Fruit fly (Drosophila melanogaster): ENCODE measurements around the gene Taf10b.

Gene Taf10b

DNA sequence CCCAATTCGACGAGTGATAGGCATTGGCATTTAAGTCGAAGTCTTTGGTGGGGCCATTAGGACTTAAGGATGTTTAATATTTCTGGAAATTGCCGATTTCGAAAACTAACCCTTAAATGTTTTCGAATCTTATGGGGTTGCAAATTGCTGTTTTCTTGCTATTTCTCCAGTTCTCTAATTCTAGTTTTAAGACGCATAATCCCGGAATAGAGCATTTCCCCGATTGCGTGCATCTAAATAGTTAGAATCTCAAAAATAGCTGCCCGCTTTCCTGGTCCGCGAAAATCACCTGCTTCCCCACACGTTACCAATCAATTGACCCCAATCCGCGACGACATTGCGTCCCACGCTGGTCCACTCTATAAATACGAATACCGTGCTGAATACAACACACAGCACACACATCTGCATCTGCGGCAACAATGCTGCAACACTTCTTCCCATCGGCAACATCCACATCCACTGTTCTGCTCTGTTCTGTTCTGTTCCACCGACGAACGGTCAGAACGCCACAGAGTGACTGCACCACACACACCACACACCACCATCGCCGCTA lies 15.7 kb downstream of the Taf10b start, which contains the start of gene Bacc (continued):
- peak; percentile 71 for TF ChIP-seq CrebB (tag; optimal IDR thresholded peaks at IDR 0.05)
- peak; percentile 80 for TF ChIP-seq pfk (GFP tag; optimal IDR thresholded peaks at IDR 0.05)
- TF ChIP-seq gsb-n (tag; optimal IDR thresholded peaks at IDR 0.05), result peak; percentile 57
- peak; percentile 88 for TF ChIP-seq CG2712 (tag; optimal IDR thresholded peaks at IDR 0.05)
- peak; percentile 82 for TF ChIP-seq Blimp-1 (GFP tag; optimal IDR thresholded peaks at IDR 0.05)
- no peak for TF ChIP-seq Xrp1 (GFP tag; IDR thresholded peaks at IDR 0.05)
- peak; percentile 69 for TF ChIP-seq Bdp1 (GFP tag; optimal IDR thresholded peaks at IDR 0.05)
- TF ChIP-seq CG8281 (tag; optimal IDR thresholded peaks at IDR 0.05), result peak; percentile 68
- peak; percentile 75 for TF ChIP-seq Chrac-16 (GFP tag; optimal IDR thresholded peaks at IDR 0.05)
- TF ChIP-seq CG12769 (tag; optimal IDR thresholded peaks at IDR 0.05), result peak; percentile 88
- peak; percentile 12 for TF ChIP-seq CG9797 (GFP tag; optimal IDR thresholded peaks at IDR 0.05)
- TF ChIP-seq CG1603 (tag; optimal IDR thresholded peaks at IDR 0.05), result peak; percentile 64
- peak; percentile 73 for TF ChIP-seq Xbp1 (GFP tag; optimal IDR thresholded peaks at IDR 0.05)
- peak; percentile 38 for TF ChIP-seq twi (tag; optimal IDR thresholded peaks at IDR 0.05)
- no peak for TF ChIP-seq Aef1 (GFP tag; IDR thresholded peaks at IDR 0.05)
- TF ChIP-seq CG9437 (GFP tag; optimal IDR thresholded peaks at IDR 0.05), result peak; percentile 90
- no peak for TF ChIP-seq esg (GFP tag; conservative IDR thresholded peaks at IDR 0.05)
- peak; percentile 21 for TF ChIP-seq B-H2 (GFP tag; optimal IDR thresholded peaks at IDR 0.05)
- no peak for TF ChIP-seq CG2199 (GFP tag; IDR thresholded peaks at IDR 0.05)
- TF ChIP-seq CG15696 (tag; optimal IDR thresholded peaks at IDR 0.05), result peak; percentile 43
- peak; percentile 82 for TF ChIP-seq eyg (GFP tag; optimal IDR thresholded peaks at IDR 0.05)
- no peak for TF ChIP-seq CG11695 (GFP tag; IDR thresholded peaks at IDR 0.05)
- no peak for TF ChIP-seq Scr (GFP tag; IDR thresholded peaks at IDR 0.05; ENCODE audit: partially characterized antibody)
- peak; percentile 84 for TF ChIP-seq az2 (GFP tag; optimal IDR thresholded peaks at IDR 0.05)
- TF ChIP-seq unc-4 (GFP tag; IDR thresholded peaks at IDR 0.05; ENCODE audit: partially characterized antibody), result no peak
- peak; percentile 16 for TF ChIP-seq trem (tag; optimal IDR thresholded peaks at IDR 0.05)
- no peak for TF ChIP-seq Lpt (GFP tag; optimal IDR thresholded peaks at IDR 0.05)
- no peak for TF ChIP-seq lmd (GFP tag; IDR thresholded peaks at IDR 0.05)
- TF ChIP-seq mam (GFP tag; optimal IDR thresholded peaks at IDR 0.05), result peak; percentile 87
- TF ChIP-seq grau (tag; optimal IDR thresholded peaks at IDR 0.05), result peak; percentile 89
- TF ChIP-seq HLH54F (GFP tag; optimal IDR thresholded peaks at IDR 0.05), result peak; percentile 89
- peak; percentile 75 for TF ChIP-seq CG11093 (GFP tag; IDR thresholded peaks at IDR 0.05)
- TF ChIP-seq vfl (GFP tag; optimal IDR thresholded peaks at IDR 0.05), result peak; percentile 82
- TF ChIP-seq Dp (GFP tag; optimal IDR thresholded peaks at IDR 0.05), result no peak
- TF ChIP-seq shn (GFP tag; optimal IDR thresholded peaks at IDR 0.05), result peak; percentile 88
- TF ChIP-seq CG18262 (tag; optimal IDR thresholded peaks at IDR 0.05), result peak; percentile 89
- no peak for TF ChIP-seq CG14860 (GFP tag; IDR thresholded peaks at IDR 0.05; ENCODE audit: partially characterized antibody)
- peak; percentile 74 for TF ChIP-seq CG10543 (GFP tag; optimal IDR thresholded peaks at IDR 0.05)
- TF ChIP-seq Dek (tag; optimal IDR thresholded peaks at IDR 0.05), result peak; percentile 77
- peak; percentile 84 for TF ChIP-seq CG16815 (GFP tag; optimal IDR thresholded peaks at IDR 0.05)
- no peak for TF ChIP-seq ftz-f1 (GFP tag; optimal IDR thresholded peaks at IDR 0.05)
- no peak for TF ChIP-seq zf30C (GFP tag; optimal IDR thresholded peaks at IDR 0.05)
- TF ChIP-seq CkIIα-i1 (GFP tag; IDR thresholded peaks at IDR 0.05), result no peak
- peak; percentile 86 for TF ChIP-seq da (GFP tag; optimal IDR thresholded peaks at IDR 0.05)
- peak; percentile 74 for TF ChIP-seq CG5245 (GFP tag; optimal IDR thresholded peaks at IDR 0.05)
- peak; percentile 80 for TF ChIP-seq cwo (GFP tag; optimal IDR thresholded peaks at IDR 0.05)
- peak; percentile 73 to 87 for TF ChIP-seq Pdp1 (GFP tag; optimal IDR thresholded peaks at IDR 0.05)
- TF ChIP-seq dimm (GFP tag; IDR thresholded peaks at IDR 0.05), result no peak
- TF ChIP-seq CG7357 (GFP tag; IDR thresholded peaks at IDR 0.05), result peak; percentile 70
- no peak for TF ChIP-seq CG1024 (GFP tag; IDR thresholded peaks at IDR 0.05)
- TF ChIP-seq fru (optimal IDR thresholded peaks at IDR 0.05), result no peak

Data from whole organism, embryonic.